Fruit fly (Drosophila melanogaster) ovary, adult (tissue): ENCODE data around the gene Eno.
A peak's percentile ranks its signal among the peaks of the same experiment; 100 is the strongest.

Experiments
- CG17801 ChIP-seq: fragments of 200-800 bp; optimal IDR thresholded peaks from 2 replicates; lab custom pipeline; 2019; ENCODE audit warnings: missing biosample characterization, mild to moderate bottlenecking, missing genetic modification characterization, moderate library complexity; ENCODE audit not compliant: partially characterized antibody

Gene Eno

DNA sequence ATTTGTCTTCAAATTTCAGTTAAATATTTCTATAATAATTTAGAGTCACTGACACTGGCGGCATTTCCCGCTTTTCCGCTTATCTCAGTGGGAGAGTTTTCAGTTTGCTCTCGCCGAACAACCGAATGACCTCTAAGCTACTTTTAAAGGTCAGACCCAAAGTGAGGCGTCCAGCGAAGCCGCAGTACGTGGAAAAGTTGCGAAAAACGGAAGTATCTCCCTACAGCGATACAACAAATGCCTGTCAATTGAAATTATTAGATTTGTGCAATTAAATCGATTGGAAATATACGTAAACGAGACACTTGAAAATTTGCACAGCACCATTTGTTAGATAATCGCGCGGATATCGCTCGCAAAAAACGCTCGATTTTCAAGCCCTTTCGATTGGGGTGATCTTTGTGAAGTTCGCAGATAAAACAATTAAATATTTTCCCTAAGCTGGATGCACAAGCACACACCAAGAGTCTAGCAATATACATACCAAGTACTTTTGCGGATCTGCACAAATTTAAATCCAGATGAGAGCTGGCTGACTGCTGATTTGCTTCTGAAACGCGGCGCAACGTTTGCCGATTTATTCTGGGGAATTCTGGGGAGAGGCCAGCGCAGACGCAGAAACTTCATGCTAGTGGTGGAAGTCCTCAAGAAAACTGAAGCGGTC, 2.1 kb downstream of the Eno start:
- TF ChIP-seq CG17801 (GFP tag; lab: Kevin White, UChicago): no peak

DNA sequence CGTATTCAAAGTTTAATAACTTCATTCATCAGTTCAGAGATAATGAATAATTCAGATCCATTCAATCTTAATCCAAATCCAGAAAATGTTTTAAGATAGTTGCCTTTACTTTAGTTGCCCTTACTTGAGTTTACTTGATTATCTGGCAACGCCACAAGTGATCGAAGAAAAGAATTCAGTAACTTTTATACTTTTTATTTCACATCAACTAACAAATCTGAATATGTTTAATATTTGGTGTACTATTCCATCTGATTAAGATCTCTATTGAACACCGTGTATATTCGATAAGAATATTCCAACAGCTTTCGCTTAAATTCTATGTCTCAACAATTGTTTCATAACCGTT, 4.9 kb downstream of the Eno start:
- no peak for TF ChIP-seq CG17801 (GFP tag; lab: Kevin White, UChicago)

DNA sequence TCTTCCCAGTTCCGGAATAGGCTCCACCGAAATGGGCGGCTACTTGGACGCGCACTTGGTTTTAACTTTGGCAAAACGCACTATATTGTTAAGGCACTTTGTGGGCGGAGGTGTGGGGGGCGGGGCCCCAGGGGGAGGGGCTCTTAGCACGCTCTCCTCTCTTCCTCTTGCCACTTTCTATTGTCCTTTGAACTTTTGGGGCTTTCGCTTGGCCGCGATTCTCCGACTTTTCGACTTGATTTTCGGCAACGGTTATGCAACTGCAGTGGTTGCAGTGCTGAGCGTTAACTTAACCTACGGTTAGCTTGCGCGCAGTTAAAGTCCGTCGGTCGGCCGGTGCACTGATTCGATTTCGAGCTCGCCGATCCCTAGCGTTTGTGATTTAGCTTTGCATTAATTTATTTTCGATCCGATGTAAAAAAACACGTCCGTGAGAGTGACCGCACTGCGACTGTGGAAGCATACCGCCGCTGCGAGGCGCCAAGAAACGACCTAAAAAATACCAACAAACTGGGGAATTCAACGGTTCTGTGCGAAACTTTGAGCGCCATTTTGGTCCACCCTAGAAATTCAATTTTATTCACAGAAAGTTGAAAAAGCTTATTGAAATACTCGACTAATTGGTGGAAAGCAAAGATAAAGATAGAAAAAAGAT, 5.4 kb downstream of the Eno start, which contains the start of gene Rim2:
Gene Rim2, minus strand, starts transcription at position 452 of the 655 bp plus-strand sequence.
- peak; percentile 38 for TF ChIP-seq CG17801 (GFP tag; lab: Kevin White, UChicago)

DNA sequence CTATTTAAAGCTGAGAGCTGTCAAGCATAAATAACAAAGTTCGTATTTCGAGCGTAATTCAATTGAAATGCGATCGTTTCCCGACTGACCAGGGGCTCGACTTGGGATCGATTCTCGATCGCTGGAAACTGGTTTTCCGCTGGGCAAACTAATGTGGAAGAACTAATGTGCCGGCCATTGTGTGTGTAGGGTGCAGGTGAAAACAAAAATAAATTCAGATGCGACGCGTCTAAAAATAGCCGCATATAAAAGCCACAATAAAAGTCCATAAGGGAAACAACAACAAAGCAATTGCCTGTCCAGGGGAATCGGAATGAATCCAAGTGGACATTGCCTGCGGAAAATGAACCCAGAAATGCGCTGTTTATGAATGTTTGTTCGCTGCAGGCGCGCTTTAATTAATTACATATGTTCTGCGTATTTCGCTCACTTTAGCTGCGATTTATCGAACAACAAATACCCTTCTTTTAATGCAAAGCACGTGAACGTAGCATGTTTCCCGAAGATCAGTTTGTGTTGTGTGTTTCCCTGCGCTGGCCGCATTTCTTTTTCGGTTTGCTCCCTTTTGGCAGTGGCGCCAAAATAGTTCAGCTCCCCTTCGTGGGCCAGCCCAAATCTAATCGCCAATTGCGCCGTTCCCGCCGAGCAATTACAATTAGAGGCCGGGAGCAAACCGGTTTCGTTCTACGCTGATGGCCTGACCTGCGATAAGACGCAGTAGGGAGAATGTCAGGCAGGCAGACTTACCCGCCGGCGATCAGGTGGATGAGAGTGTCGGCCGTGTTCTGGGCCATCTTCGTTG, 6.1 kb downstream of the Eno start:
- no peak for TF ChIP-seq CG17801 (GFP tag; lab: Kevin White, UChicago)

DNA sequence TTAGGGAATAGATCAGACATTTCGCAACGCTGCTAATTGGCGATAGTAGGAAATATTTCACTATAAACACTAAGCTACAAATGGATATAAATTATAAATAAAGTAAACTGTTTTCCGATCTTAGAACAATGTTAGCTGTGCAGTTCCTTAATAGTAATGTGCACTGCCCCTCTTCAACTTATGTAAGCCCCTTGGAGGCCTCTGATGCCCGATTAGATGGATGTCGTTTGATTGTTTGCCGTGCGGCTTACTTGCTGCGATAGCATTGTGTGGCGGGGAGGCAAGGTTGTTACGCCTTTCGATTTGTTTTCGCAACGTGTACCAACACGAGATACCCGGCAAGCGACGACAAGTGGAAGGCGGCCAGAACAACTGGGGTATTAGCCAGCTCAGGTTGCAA, 7.2 kb downstream of the Eno start:
- no peak for TF ChIP-seq CG17801 (GFP tag; lab: Kevin White, UChicago)

DNA sequence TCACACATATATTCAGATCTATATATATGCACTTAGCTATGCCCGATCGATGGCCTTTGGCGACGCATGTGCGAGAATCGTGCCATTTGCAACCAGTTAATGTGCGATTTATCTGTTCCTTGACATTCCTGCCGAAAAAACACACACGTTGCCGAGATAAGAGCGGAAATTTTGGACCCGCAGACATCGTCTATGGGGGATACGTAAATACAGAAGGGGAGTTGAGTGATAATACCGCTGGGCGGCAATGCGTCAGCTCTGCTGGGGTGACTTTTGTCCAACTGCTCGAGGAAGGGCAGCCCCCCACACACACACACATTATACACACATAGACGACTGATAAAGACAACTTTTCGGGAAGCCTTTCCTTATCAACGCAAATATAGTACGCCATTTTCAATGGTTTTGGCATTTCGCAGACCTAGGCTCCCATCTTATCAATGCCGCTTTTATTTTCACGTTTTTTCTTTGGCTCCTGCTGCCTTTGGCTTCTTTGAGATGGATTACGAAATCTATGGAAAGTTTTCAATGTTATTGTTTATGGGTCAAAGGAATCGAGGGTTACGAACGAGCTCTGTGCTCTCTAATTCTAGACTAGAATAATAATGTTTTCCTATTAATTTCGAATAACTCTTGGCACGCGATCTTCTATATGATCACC, 8.5 kb downstream of the Eno start:
- TF ChIP-seq CG17801 (GFP tag; lab: Kevin White, UChicago): no peak

DNA sequence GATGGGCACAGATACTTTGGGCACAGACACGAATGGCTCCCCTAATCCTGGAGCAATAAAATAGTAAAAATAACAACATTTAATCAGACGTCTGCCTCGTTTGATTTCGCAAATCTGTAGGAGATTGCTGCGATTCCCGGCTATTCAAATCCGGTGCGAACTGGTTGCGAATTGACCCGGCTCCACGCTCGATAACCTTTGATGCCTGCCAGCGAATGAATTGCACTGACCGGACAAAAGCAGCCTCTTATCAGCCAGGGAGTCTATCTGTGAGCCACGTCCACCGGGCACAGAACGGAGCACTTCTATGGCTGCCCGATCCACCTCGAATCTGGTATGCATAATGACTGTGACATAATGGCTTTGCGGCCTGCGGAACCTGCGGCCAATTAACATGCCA, 9.5 kb downstream of the Eno start:
- no peak for TF ChIP-seq CG17801 (GFP tag; lab: Kevin White, UChicago)

DNA sequence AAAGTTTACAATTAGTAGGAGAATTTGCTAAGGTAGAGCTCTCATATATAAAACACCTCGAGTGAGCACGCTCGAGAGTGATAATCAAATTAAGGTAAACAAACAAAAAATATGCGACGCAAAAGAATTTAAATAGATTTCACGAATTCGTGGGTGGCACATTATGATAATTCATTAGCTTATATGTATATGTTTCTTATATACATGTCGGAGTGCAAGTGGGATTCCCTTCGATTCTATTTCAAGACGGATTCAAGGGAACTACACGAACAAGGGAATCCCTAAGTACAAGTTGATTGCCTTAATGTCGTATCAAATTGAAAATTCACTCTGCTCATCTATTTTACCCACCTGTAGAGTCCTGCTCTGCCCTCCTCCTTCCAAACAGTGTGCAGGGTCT, 12.2 kb downstream of the Eno start:
- TF ChIP-seq CG17801 (GFP tag; lab: Kevin White, UChicago): no peak

DNA sequence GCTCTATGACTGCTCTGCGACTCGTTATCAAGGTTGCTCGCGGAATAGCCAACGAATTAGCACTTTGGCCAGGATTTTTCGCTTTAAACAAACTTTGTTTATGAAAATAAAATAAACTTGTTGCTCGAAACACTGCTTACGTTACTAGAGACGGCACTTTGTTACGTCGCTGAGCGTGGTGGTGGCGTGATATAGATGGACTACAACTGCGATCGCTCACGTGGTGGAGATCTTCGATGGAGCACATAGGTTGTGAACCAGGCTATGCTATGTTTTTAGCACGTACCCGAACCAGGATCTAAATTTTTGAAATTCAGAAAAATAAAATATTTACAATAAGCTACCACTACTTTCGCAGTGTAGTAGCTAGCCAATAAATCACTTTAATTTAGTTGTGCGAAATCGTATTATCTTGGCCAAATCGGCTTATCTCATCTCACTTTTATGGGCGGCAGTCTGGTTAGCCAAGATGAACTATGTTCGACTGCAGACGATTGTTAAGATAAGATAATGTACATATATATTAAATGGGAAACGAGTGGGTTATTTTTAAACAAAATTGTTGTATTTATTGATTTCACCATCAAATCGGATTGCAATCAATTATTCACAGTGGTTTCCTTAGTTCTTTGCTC, 13.6 kb downstream of the Eno start, which contains the start of gene frtz:
Gene frtz, minus strand, starts transcription at position 153 of the 635 bp plus-strand sequence.
- no peak for TF ChIP-seq CG17801 (GFP tag; lab: Kevin White, UChicago)

DNA sequence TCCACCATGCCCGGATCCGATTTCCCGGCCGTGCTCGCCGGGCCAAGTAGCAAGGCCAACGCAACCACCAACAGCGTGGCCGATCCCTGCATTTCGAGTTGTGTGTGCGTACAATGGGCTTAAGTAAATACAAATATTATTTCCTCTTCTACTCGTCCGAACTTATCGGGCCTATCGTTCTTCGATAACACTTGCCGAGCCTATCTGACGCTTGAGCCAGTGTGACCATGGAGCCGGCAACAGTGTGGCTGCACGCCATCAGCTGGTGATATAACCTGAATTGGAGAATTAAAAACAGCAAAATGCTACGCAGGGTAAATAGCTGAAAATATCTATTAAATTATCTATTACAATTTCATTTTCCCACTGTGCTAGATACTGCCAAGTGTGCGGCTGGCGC, 19.2 kb downstream of the Eno start, which contains the start of the genes CG17660 and mRpL48:
Gene CG17660, minus strand, starts transcription at position 198 of the 400 bp plus-strand sequence.
Gene mRpL48, plus strand, starts transcription at position 239 of the 400 bp plus-strand sequence.
- TF ChIP-seq CG17801 (GFP tag; lab: Kevin White, UChicago): peak; percentile 27

DNA sequence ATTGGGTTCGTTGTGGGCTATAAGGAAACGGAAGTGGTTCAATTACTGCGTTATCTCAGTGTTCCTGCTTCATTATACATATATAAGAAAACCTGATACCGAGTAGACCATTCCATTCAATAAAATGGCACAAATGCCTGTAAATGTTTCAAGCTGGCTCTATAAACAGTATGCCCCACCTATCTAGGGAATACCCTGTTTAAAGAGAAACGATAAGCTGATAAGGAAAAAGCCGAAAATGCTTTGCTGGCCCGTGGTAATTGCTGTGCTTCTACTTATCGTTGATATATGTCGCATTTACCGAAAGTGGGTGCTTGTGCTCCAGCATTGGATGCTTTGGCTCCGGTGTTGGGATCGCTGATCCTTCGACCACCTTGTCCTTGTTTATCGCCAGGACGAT, 20.1 kb downstream of the Eno start:
- no peak for TF ChIP-seq CG17801 (GFP tag; lab: Kevin White, UChicago)

DNA sequence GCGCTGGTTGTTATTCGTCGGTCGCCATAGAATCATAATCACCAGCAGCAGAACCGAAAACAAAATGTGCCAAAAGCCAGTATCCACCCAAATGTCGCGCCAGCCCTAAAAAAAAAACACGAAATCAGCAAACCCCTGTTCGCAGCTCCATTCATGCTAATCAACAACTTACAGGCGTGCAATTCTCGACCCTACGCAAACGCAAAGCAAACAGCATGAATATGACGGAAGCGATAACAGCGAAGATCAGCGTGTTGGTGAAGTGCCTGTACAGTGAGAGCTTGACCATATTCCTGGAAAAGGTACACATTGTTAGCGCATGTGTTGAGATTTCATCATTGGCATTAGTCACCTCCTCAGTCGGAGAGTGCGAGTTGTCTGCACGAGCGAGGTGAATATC, 21.3 kb downstream of the Eno start:
- TF ChIP-seq CG17801 (GFP tag; lab: Kevin White, UChicago): no peak

DNA sequence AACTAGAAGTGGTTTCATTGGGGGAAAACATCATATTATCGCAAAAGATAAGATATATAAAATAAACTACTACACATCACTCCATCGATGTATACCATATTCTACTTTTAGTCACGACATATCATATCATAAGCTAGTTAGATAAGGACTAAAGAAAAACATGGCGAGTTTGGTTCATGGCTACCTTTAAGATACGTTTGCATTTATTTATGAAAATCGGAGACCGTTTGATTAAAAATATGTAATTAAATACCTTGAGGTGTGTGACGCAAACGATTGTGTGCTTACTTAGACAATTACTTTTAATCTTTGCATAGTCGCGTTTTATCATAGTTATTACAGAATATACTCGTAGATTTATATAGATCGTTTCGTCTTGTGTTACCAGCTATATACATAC, 22.5 kb downstream of the Eno start:
- no peak for TF ChIP-seq CG17801 (GFP tag; lab: Kevin White, UChicago)

DNA sequence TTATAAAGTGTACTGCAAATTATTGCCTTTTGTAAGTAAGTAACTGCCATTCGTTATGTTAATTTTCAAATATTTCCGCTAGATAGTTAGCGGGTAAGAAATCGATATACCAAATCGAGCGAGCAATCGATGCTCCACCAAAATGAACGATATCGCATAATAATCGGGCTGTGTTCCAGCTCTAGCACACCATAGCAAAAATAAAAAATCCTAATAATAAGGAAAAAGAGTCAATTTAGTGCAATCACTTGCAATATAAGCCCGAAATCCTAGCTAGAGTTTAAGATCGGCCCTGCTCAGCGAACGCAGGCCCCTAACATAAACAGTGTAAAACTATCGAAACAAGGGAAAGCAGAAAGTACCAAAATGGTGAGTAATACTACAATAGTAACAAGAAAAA, 24.7 kb downstream of the Eno start, which contains the start of gene cpb:
Gene cpb, plus strand, starts transcription at position 157 of the 400 bp plus-strand sequence.
- peak; percentile 16 for TF ChIP-seq CG17801 (GFP tag; lab: Kevin White, UChicago)
